Worm (Caenorhabditis elegans) whole organism, L2 larva: ENCODE measurements around the gene C39E9.12.

Experiments
- C34F6.9 ChIP-seq: fragments of 150-350 bp; optimal IDR thresholded peaks from 2 replicates; lab custom pipeline; 2014; ENCODE audit warnings: missing biosample characterization, missing genetic modification characterization
- F13H6.1 ChIP-seq: sonication (generic microtip); optimal IDR thresholded peaks from 2 replicates; lab custom pipeline; 2016; ENCODE audit warnings: missing genetic modification characterization, missing compliant biosample characterization
- R02D3.7 ChIP-seq: fragments of 150-350 bp; optimal IDR thresholded peaks from 2 replicates; lab custom pipeline; 2014; ENCODE audit warnings: missing biosample characterization, missing genetic modification characterization
- Y55F3AM.14 ChIP-seq: fragments of 200-800 bp; sonication (Bioruptor generic); optimal IDR thresholded peaks from 2 replicates; lab custom pipeline; 2018; ENCODE audit warnings: mild to moderate bottlenecking, missing genetic modification characterization, missing compliant biosample characterization
- ZK546.5 ChIP-seq: sonication (generic microtip); optimal IDR thresholded peaks from 2 replicates; lab custom pipeline; 2017; ENCODE audit warnings: missing biosample characterization, missing genetic modification characterization
- alr-1 ChIP-seq: fragments of 150-350 bp; optimal IDR thresholded peaks from 2 replicates; lab custom pipeline; 2014; ENCODE audit warnings: missing biosample characterization, missing genetic modification characterization
- ama-1 ChIP-seq: fragments of 150-350 bp; optimal IDR thresholded peaks from 2 replicates; lab custom pipeline; 2018; ENCODE audit warnings: inconsistent platforms
- blmp-1 ChIP-seq: sonication (generic microtip); optimal IDR thresholded peaks from 2 replicates; lab custom pipeline; 2017; ENCODE audit warnings: missing genetic modification characterization, mild to moderate bottlenecking, missing compliant biosample characterization, antibody characterized with exemption, moderate library complexity; ENCODE audit not compliant: insufficient read depth
- ceh-16 ChIP-seq: fragments of 150-350 bp; optimal IDR thresholded peaks from 2 replicates; lab custom pipeline; 2014; ENCODE audit warnings: missing biosample characterization, missing genetic modification characterization
- ceh-82 ChIP-seq: fragments of 150-350 bp; optimal IDR thresholded peaks from 2 replicates; lab custom pipeline; 2014; ENCODE audit warnings: missing biosample characterization, missing genetic modification characterization
- crh-2 ChIP-seq: sonication (generic microtip); optimal IDR thresholded peaks from 2 replicates; lab custom pipeline; 2017; ENCODE audit warnings: missing biosample characterization, missing genetic modification characterization
- dmd-4 ChIP-seq: sonication (generic microtip); optimal IDR thresholded peaks from 2 replicates; lab custom pipeline; 2017; ENCODE audit warnings: missing biosample characterization, missing genetic modification characterization
- egl-27 ChIP-seq: sonication (generic microtip); optimal IDR thresholded peaks from 3 replicates; lab custom pipeline; 2017; ENCODE audit warnings: missing biosample characterization, missing genetic modification reagents, missing genetic modification characterization
- elt-1 ChIP-seq: fragments of 150-350 bp; optimal IDR thresholded peaks from 2 replicates; lab custom pipeline; 2014; ENCODE audit warnings: missing biosample characterization, missing genetic modification characterization
- elt-3 ChIP-seq: sonication (generic microtip); optimal IDR thresholded peaks from 2 replicates; lab custom pipeline; 2017; ENCODE audit warnings: missing biosample characterization, missing genetic modification characterization
- fos-1 ChIP-seq: fragments of 150-350 bp; optimal IDR thresholded peaks from 2 replicates; lab custom pipeline; 2014; ENCODE audit warnings: missing biosample characterization, missing genetic modification characterization
- gmeb-1 ChIP-seq: fragments of 150-350 bp; optimal IDR thresholded peaks from 2 replicates; lab custom pipeline; 2014; ENCODE audit warnings: missing biosample characterization, missing genetic modification characterization
- lin-11 ChIP-seq: fragments of 150-350 bp; sonication (generic microtip); optimal IDR thresholded peaks from 2 replicates; lab custom pipeline; 2014; ENCODE audit warnings: missing biosample characterization, missing genetic modification characterization, inconsistent platforms, mixed read lengths
- lin-13 ChIP-seq: fragments of 150-350 bp; optimal IDR thresholded peaks from 2 replicates; lab custom pipeline; 2014; ENCODE audit warnings: missing biosample characterization, missing genetic modification reagents, missing genetic modification characterization
- lin-39 ChIP-seq: fragments of 150-350 bp; optimal IDR thresholded peaks from 2 replicates; lab custom pipeline; 2014; ENCODE audit warnings: missing biosample characterization, missing genetic modification reagents, missing genetic modification characterization
- mab-5 ChIP-seq: fragments of 150-350 bp; optimal IDR thresholded peaks from 2 replicates; lab custom pipeline; 2014; ENCODE audit warnings: missing biosample characterization, missing genetic modification characterization
- mbf-1 ChIP-seq: sonication (generic microtip); optimal IDR thresholded peaks from 2 replicates; lab custom pipeline; 2017; ENCODE audit warnings: missing biosample characterization, missing genetic modification characterization
- mdl-1 ChIP-seq, 2 experiments: fragments of 150-350 bp in 1 of 2; sonication (generic microtip) in 1 of 2; optimal IDR thresholded peaks; 2 replicates each; lab custom pipeline; 2017; ENCODE audit warnings: missing biosample characterization in 2 of 2, missing genetic modification characterization in 2 of 2
- nhr-11 ChIP-seq: fragments of 150-350 bp; optimal IDR thresholded peaks from 2 replicates; lab custom pipeline; 2014; ENCODE audit warnings: missing biosample characterization, missing genetic modification characterization
- nhr-12 ChIP-seq: fragments of 150-350 bp; optimal IDR thresholded peaks from 2 replicates; lab custom pipeline; 2014; ENCODE audit warnings: missing biosample characterization, missing genetic modification characterization
- nhr-129 ChIP-seq: fragments of 150-350 bp; optimal IDR thresholded peaks from 2 replicates; lab custom pipeline; 2014; ENCODE audit warnings: missing biosample characterization, missing genetic modification characterization
- nhr-21 ChIP-seq: fragments of 150-350 bp; optimal IDR thresholded peaks from 2 replicates; lab custom pipeline; 2014; ENCODE audit warnings: missing biosample characterization, missing genetic modification characterization
- nhr-23 ChIP-seq: fragments of 150-350 bp; optimal IDR thresholded peaks from 2 replicates; lab custom pipeline; 2014; ENCODE audit warnings: missing biosample characterization, missing genetic modification reagents, missing genetic modification characterization
- nhr-237 ChIP-seq: fragments of 150-350 bp; optimal IDR thresholded peaks from 2 replicates; lab custom pipeline; 2014; ENCODE audit warnings: missing biosample characterization, missing genetic modification characterization
- nhr-25 ChIP-seq: fragments of 150-350 bp; sonication (generic microtip); optimal IDR thresholded peaks from 3 replicates; lab custom pipeline; 2014; ENCODE audit warnings: missing biosample characterization, missing genetic modification characterization
- nhr-6 ChIP-seq: fragments of 150-350 bp; optimal IDR thresholded peaks from 2 replicates; lab custom pipeline; 2014; ENCODE audit warnings: missing biosample characterization, missing genetic modification characterization
- nhr-77 ChIP-seq: fragments of 150-350 bp; optimal IDR thresholded peaks from 2 replicates; lab custom pipeline; 2014; ENCODE audit warnings: missing biosample characterization, missing genetic modification characterization
- peb-1 ChIP-seq: fragments of 150-350 bp; optimal IDR thresholded peaks from 2 replicates; lab custom pipeline; 2014; ENCODE audit warnings: missing biosample characterization, missing genetic modification characterization
- sem-4 ChIP-seq: fragments of 150-350 bp; optimal IDR thresholded peaks from 2 replicates; lab custom pipeline; 2014; ENCODE audit warnings: missing biosample characterization, missing genetic modification reagents, missing genetic modification characterization
- skn-1 ChIP-seq: sonication (generic microtip); optimal IDR thresholded peaks from 2 replicates; lab custom pipeline; 2017; ENCODE audit warnings: missing biosample characterization, missing genetic modification characterization
- sma-3 ChIP-seq: sonication (generic microtip); optimal IDR thresholded peaks from 2 replicates; lab custom pipeline; 2016; ENCODE audit warnings: missing genetic modification reagents, missing genetic modification characterization, missing compliant biosample characterization
- sma-9 ChIP-seq, 2 experiments: fragments of 150-350 bp in 1 of 2; sonication (generic microtip) in 1 of 2; optimal IDR thresholded peaks; 2 replicates each; lab custom pipeline; 2014 to 2016; ENCODE audit warnings: missing genetic modification characterization in 2 of 2, mild to moderate bottlenecking in 1 of 2, missing biosample characterization in 1 of 2, missing compliant biosample characterization in 1 of 2, missing genetic modification reagents in 1 of 2, moderate library complexity in 1 of 2
- snpc-4 ChIP-seq: fragments of 150-350 bp; optimal IDR thresholded peaks from 2 replicates; lab custom pipeline; 2014; ENCODE audit warnings: missing biosample characterization, missing genetic modification characterization
- unc-39 ChIP-seq: fragments of 150-350 bp; optimal IDR thresholded peaks from 2 replicates; lab custom pipeline; 2014; ENCODE audit warnings: missing biosample characterization, missing genetic modification characterization
- unc-55 ChIP-seq: fragments of 150-350 bp; sonication (generic microtip); optimal IDR thresholded peaks from 3 replicates; lab custom pipeline; 2014; ENCODE audit warnings: missing biosample characterization, missing genetic modification reagents, missing genetic modification characterization
- unc-62 ChIP-seq: fragments of 150-350 bp; optimal IDR thresholded peaks from 2 replicates; lab custom pipeline; 2014; ENCODE audit warnings: missing biosample characterization, missing genetic modification reagents, missing genetic modification characterization
- zag-1 ChIP-seq: fragments of 150-350 bp; optimal IDR thresholded peaks from 2 replicates; lab custom pipeline; 2014; ENCODE audit warnings: missing biosample characterization, missing genetic modification characterization
- ztf-1 ChIP-seq: fragments of 200-800 bp; sonication (Bioruptor generic); conservative IDR thresholded peaks from 2 replicates; pipeline ENCODE4 v1.3.6; 2022; ENCODE audit warnings: missing genetic modification characterization, missing compliant biosample characterization
- ztf-11 ChIP-seq: sonication (generic microtip); optimal IDR thresholded peaks from 2 replicates; lab custom pipeline; 2017; ENCODE audit warnings: missing biosample characterization, missing genetic modification characterization
- ztf-4 ChIP-seq: fragments of 150-350 bp; optimal IDR thresholded peaks from 2 replicates; lab custom pipeline; 2014; ENCODE audit warnings: missing biosample characterization, missing genetic modification characterization

C39E9.12 gene

DNA sequence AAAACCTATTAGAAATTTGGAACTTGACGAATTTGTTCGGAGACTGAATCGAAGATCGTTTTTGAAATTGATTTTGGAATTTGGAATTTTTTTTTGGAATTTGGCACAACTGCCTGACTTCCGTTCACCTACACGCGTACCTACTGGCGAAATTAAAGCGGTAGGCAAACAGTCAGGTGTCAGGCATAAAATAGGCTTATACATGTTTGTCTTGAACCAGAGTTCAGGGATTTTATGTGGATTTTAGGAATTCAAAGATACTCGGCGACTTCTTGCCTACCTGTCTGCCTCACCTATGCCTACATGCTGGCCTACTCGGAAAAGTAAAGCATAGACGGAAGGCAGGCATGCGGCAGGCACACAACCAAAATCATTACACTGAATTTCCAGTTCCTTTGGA, 15.5 kb upstream of the C39E9.12 start:
- TF ChIP-seq ztf-11 (tag; lab: Kevin White, UChicago) (no peak), R02D3.7 (tag; lab: Kevin White, UChicago) (no peak), mbf-1 (no peak), nhr-129 (tag; lab: Kevin White, UChicago) (no peak), lin-39 (tag; lab: Kevin White, UChicago) (no peak), skn-1 (tag; lab: Kevin White, UChicago) (no peak), Y55F3AM.14 (GFP tag; lab: Kevin White, UChicago) (no peak), ceh-16 (no peak), sem-4 (tag; lab: Kevin White, UChicago) (no peak), elt-1 (tag; lab: Kevin White, UChicago) (no peak), mdl-1 (tag; optimal IDR thresholded peaks at IDR 0.05; lab: Kevin White, UChicago) (no peak), C34F6.9 (tag; lab: Kevin White, UChicago) (no peak), nhr-77 (no peak), nhr-6 (no peak)
- TF ChIP-seq, all 48 proteins: peak for 0

ce11 chrIV:13079119-13079518, 14.7 kb upstream of the C39E9.12 start, which contains the start of gene C39E9.8:
C39E9.8 (plus strand) TSS chrIV:13079446.
- peak; percentile 52 for TF ChIP-seq nhr-21
- TF ChIP-seq elt-1 (tag; lab: Kevin White, UChicago): no peak
- no peak for TF ChIP-seq lin-11 (tag; lab: Kevin White, UChicago)
- TF ChIP-seq sem-4 (tag; lab: Kevin White, UChicago): no peak
- TF ChIP-seq zag-1 (tag; lab: Kevin White, UChicago): no peak
- TF ChIP-seq peb-1 (tag; lab: Kevin White, UChicago): no peak
- TF ChIP-seq nhr-6: peak; percentile 14
- no peak for TF ChIP-seq lin-13 (GFP tag; lab: Kevin White, UChicago)
- no peak for TF ChIP-seq mab-5 (tag; lab: Kevin White, UChicago)
- peak; percentile 48 for TF ChIP-seq blmp-1 (tag; lab: Kevin White, UChicago)
- no peak for TF ChIP-seq mdl-1 (tag; optimal IDR thresholded peaks at IDR 0.05; lab: Kevin White, UChicago)
- no peak for TF ChIP-seq C34F6.9 (tag; lab: Kevin White, UChicago)
- TF ChIP-seq Y55F3AM.14 (GFP tag; lab: Kevin White, UChicago): peak; percentile 23
- no peak for TF ChIP-seq unc-62 (GFP tag; lab: Kevin White, UChicago)
- no peak for TF ChIP-seq F13H6.1 (tag; lab: Kevin White, UChicago)
- TF ChIP-seq dmd-4 (tag; lab: Kevin White, UChicago): no peak
- no peak for TF ChIP-seq unc-55 (GFP tag; lab: Kevin White, UChicago)
- peak; percentile 71 for TF ChIP-seq nhr-129 (tag; lab: Kevin White, UChicago)
- no peak for TF ChIP-seq R02D3.7 (tag; lab: Kevin White, UChicago)
- TF ChIP-seq nhr-237: no peak
- TF ChIP-seq alr-1: no peak
- TF ChIP-seq nhr-23: no peak
- TF ChIP-seq sma-9 (GFP tag; optimal IDR thresholded peaks at IDR 0.05; lab: Kevin White, UChicago): peak; percentile 74
- TF ChIP-seq sma-9 (tag; optimal IDR thresholded peaks at IDR 0.05; lab: Kevin White, UChicago): peak; percentile 1
- TF ChIP-seq ztf-4 (tag; lab: Kevin White, UChicago): no peak
- no peak for TF ChIP-seq mbf-1
- TF ChIP-seq ceh-82 (tag; lab: Kevin White, UChicago): no peak
- TF ChIP-seq nhr-11 (tag; lab: Kevin White, UChicago): no peak
- TF ChIP-seq ama-1 (lab: Kevin White, UChicago): no peak
- TF ChIP-seq ztf-11 (tag; lab: Kevin White, UChicago): no peak
- peak; percentile 77 for TF ChIP-seq sma-3 (GFP tag; lab: Kevin White, UChicago)
- no peak for TF ChIP-seq snpc-4 (tag; lab: Kevin White, UChicago)
- TF ChIP-seq ztf-1 (GFP tag; lab: Robert Waterston, UW): no peak
- no peak for TF ChIP-seq elt-3 (tag; lab: Kevin White, UChicago)
- no peak for TF ChIP-seq nhr-12
- TF ChIP-seq unc-39 (tag; lab: Kevin White, UChicago): no peak
- TF ChIP-seq lin-39 (tag; lab: Kevin White, UChicago): no peak
- TF ChIP-seq skn-1 (tag; lab: Kevin White, UChicago): no peak
- TF ChIP-seq nhr-25: peak; percentile 94
- no peak for TF ChIP-seq ZK546.5
- TF ChIP-seq crh-2 (tag; lab: Kevin White, UChicago): no peak
- TF ChIP-seq ceh-16: no peak
- TF ChIP-seq egl-27 (tag; lab: Kevin White, UChicago): peak; percentile 13
- TF ChIP-seq gmeb-1 (tag; lab: Kevin White, UChicago): no peak
- TF ChIP-seq fos-1 (tag; lab: Kevin White, UChicago): peak; percentile 41
